Worm (Caenorhabditis elegans): ENCODE measurements around the gene Y55B1BL.2.

Y55B1BL.2 gene

ce11 chrIII:354545-355460 is 47.8 kb upstream of the Y55B1BL.2 start, which contains the start of gene gei-4 (continued):
- TF ChIP-seq ZK546.5 (tag; optimal IDR thresholded peaks at IDR 0.05) (no peak), ztf-1 (GFP tag; conservative IDR thresholded peaks at IDR 0.05) (no peak), nhr-12 (tag; optimal IDR thresholded peaks at IDR 0.05) (no peak), F13H6.1 (tag; optimal IDR thresholded peaks at IDR 0.05) (peak; percentile 93), gmeb-1 (tag; optimal IDR thresholded peaks at IDR 0.05) (peak; percentile 65)

ce11 chrIII:356906-357901 is 45.4 kb upstream of the Y55B1BL.2 start:
- TF ChIP-seq fos-1 (tag; optimal IDR thresholded peaks at IDR 0.05) = peak; percentile 20
- TF ChIP-seq lin-39 (tag; optimal IDR thresholded peaks at IDR 0.05) = no peak

DNA sequence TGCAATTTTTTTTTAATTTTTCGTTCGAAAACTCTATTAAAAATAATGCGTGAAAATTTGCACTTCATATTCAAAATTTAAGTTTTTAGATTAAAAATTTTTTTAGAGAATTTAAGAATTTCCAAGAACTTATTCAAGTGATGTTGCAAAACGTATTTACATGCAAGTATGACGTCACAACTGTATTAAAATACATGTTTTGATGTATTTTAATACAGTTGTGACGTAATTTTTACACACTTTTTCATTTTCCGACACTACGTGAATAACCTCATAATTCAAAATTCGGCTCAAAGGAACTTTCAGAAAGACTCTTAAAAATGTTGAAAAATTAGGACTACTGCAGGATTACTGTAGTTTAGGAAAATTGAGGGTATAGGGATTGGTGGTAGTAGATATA is 44.5 kb upstream of the Y55B1BL.2 start:
- no peak for TF ChIP-seq snpc-4 (tag; optimal IDR thresholded peaks at IDR 0.05)
- TF ChIP-seq alr-1 (tag; optimal IDR thresholded peaks at IDR 0.05) = no peak

DNA sequence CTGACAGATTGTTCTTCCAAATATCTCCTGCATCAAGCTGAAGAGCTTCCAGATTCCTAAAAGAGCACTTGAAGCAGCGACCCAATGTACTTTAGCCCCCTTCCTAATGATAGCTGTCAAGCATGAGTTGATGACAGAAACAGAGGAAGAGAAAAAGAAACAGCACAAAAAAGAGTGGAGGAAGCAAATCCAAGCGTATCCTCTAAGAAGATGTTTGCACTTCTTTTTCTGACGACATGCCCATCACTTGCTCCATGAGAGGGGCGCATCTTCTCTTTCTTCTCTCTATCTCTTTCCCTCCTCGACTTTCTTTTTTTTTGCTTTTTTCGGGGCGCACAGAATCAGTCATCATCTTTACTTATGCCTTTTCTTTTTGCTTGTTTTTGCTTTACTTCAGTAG is 42.2 kb upstream of the Y55B1BL.2 start:
- TF ChIP-seq R02D3.7 (tag; optimal IDR thresholded peaks at IDR 0.05) (no peak), zag-1 (tag; optimal IDR thresholded peaks at IDR 0.05) (no peak), mab-5 (tag; optimal IDR thresholded peaks at IDR 0.05) (no peak), lsy-2 (tag; optimal IDR thresholded peaks at IDR 0.05) (peak in 1 of 2 experiments; percentile 4), ZK546.5 (tag; optimal IDR thresholded peaks at IDR 0.05) (no peak), dmd-4 (tag; optimal IDR thresholded peaks at IDR 0.05) (no peak), sma-3 (GFP tag; optimal IDR thresholded peaks at IDR 0.05) (no peak), nhr-129 (tag; optimal IDR thresholded peaks at IDR 0.05) (peak; percentile 39), unc-55 (GFP tag; optimal IDR thresholded peaks at IDR 0.05) (peak; percentile 29), C34F6.9 (tag; optimal IDR thresholded peaks at IDR 0.05) (peak; percentile 28), skn-1 (tag; optimal IDR thresholded peaks at IDR 0.05) (no peak), blmp-1 (tag; optimal IDR thresholded peaks at IDR 0.05; ENCODE audit: insufficient read depth) (no peak)

DNA sequence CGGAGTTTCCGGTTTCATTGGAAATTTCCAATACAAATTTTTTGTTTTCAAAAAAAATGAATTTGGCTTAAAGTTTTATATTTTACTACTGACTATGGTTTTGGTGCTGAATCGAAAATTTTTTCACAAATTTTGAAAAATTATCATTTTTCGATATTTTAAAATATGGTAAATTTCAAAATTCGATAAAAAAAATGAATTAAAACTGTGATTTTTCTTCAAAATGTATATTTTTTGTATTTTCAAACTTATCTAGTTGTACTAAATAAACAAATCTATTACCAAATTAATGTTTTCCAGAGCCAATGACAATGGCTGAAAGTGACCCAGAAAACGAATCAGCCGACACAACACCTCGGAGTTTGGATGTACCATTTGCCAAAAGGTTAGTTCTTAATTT is 36.9 kb upstream of the Y55B1BL.2 start, which contains the start of gene pll-1:
pll-1 (plus strand) TSS at position 301 of the 400 bp plus-strand sequence.
- no peak for TF ChIP-seq fos-1 (tag; optimal IDR thresholded peaks at IDR 0.05)
- no peak for TF ChIP-seq lin-39 (tag; optimal IDR thresholded peaks at IDR 0.05)
- TF ChIP-seq Y55F3AM.14 (GFP tag; optimal IDR thresholded peaks at IDR 0.05) = no peak
- no peak for TF ChIP-seq nhr-6 (tag; optimal IDR thresholded peaks at IDR 0.05)
- no peak for TF ChIP-seq elt-3 (tag; optimal IDR thresholded peaks at IDR 0.05)
- no peak for TF ChIP-seq nhr-12 (tag; optimal IDR thresholded peaks at IDR 0.05)
- no peak for TF ChIP-seq lsy-2 (tag; optimal IDR thresholded peaks at IDR 0.05)
- TF ChIP-seq ceh-82 (tag; optimal IDR thresholded peaks at IDR 0.05) = no peak
- TF ChIP-seq nhr-11 (tag; optimal IDR thresholded peaks at IDR 0.05) = no peak
- no peak for TF ChIP-seq nhr-237 (tag; optimal IDR thresholded peaks at IDR 0.05)

DNA sequence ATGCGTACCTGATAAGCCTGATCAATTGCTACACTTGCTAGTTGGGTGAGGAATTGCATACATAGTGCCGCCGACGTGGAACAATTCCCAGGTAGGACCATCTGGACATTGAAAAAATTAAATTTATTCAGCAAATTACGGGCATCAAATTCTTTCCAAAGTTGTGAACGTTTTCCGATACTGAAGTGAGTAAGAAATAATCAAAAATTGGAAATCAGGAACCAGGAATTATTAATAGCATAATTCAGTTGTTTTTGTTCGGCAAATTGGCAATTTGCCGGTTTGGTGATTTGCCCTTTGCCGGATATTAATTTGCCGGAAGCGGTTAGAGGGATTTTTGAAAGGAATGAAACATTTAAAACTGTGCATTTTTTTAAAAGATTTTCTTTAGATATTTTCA is 21.4 kb upstream of the Y55B1BL.2 start, which contains the start of gene gsto-3:
gsto-3 (minus strand) TSS at position 101 of the 400 bp plus-strand sequence.
- TF ChIP-seq C34F6.9 (tag; optimal IDR thresholded peaks at IDR 0.05) (no peak), nhr-25 (tag; optimal IDR thresholded peaks at IDR 0.05) (no peak), Y55F3AM.14 (GFP tag; optimal IDR thresholded peaks at IDR 0.05) (no peak), nhr-77 (tag; optimal IDR thresholded peaks at IDR 0.05) (no peak), snpc-4 (tag; optimal IDR thresholded peaks at IDR 0.05) (no peak), fos-1 (tag; optimal IDR thresholded peaks at IDR 0.05) (no peak), unc-62 (GFP tag; optimal IDR thresholded peaks at IDR 0.05) (no peak), lsy-2 (tag; optimal IDR thresholded peaks at IDR 0.05) (no peak), blmp-1 (tag; optimal IDR thresholded peaks at IDR 0.05; ENCODE audit: insufficient read depth) (no peak), zag-1 (tag; optimal IDR thresholded peaks at IDR 0.05) (no peak), elt-3 (tag; optimal IDR thresholded peaks at IDR 0.05) (no peak), sma-3 (GFP tag; optimal IDR thresholded peaks at IDR 0.05) (no peak), nhr-6 (tag; optimal IDR thresholded peaks at IDR 0.05) (no peak)

All from whole organism, L2 larva.